Worm (Caenorhabditis elegans) whole organism, L3 larva: ENCODE results near the gene nhr-201.

Source experiments
- ama-1 ChIP-seq: fragments of 150-350 bp; optimal IDR thresholded peaks from 2 replicates; lab custom pipeline; 2018
- elt-3 ChIP-seq, 3 experiments: fragments of 150-350 bp in 1 of 3; sonication (generic microtip) in 2 of 3; optimal IDR thresholded peaks; 2 replicates in 2 of 3; 4 replicates in 1 of 3; lab custom pipeline; 2014 to 2017; ENCODE audit warnings: missing biosample characterization in 3 of 3, missing genetic modification characterization in 3 of 3
- fkh-10 ChIP-seq: sonication (generic microtip); optimal IDR thresholded peaks from 2 replicates; lab custom pipeline; 2017; ENCODE audit warnings: missing biosample characterization, missing genetic modification reagents, missing genetic modification characterization
- fkh-2 ChIP-seq: fragments of 150-350 bp; optimal IDR thresholded peaks from 2 replicates; lab custom pipeline; 2014; ENCODE audit warnings: missing biosample characterization, missing genetic modification reagents, missing genetic modification characterization
- fos-1 ChIP-seq: fragments of 150-350 bp; optimal IDR thresholded peaks from 2 replicates; lab custom pipeline; 2014; ENCODE audit warnings: missing biosample characterization, missing genetic modification characterization
- lsy-12 ChIP-seq: sonication (generic microtip); optimal IDR thresholded peaks from 2 replicates; lab custom pipeline; 2016; ENCODE audit warnings: mild to moderate bottlenecking, missing genetic modification characterization, missing compliant biosample characterization
- mdl-1 ChIP-seq: fragments of 150-350 bp; optimal IDR thresholded peaks from 2 replicates; lab custom pipeline; 2014; ENCODE audit warnings: missing biosample characterization, missing genetic modification characterization
- nfya-1 ChIP-seq: sonication (generic microtip); optimal IDR thresholded peaks from 2 replicates; lab custom pipeline; 2017; ENCODE audit warnings: missing genetic modification characterization, mild to moderate bottlenecking, missing compliant biosample characterization, antibody characterized with exemption, moderate library complexity; ENCODE audit not compliant: insufficient read depth
- nhr-28 ChIP-seq: fragments of 150-350 bp; optimal IDR thresholded peaks from 2 replicates; lab custom pipeline; 2014; ENCODE audit warnings: missing biosample characterization, missing genetic modification characterization
- nhr-76 ChIP-seq: fragments of 150-350 bp; sonication (generic microtip); optimal IDR thresholded peaks from 5 replicates; lab custom pipeline; 2014; ENCODE audit warnings: missing biosample characterization, missing genetic modification characterization
- pha-4 ChIP-seq: fragments of 150-350 bp; optimal IDR thresholded peaks from 2 replicates; lab custom pipeline; 2014; ENCODE audit warnings: missing biosample characterization, missing genetic modification reagents, missing genetic modification characterization
- snpc-4 ChIP-seq: fragments of 150-350 bp; optimal IDR thresholded peaks from 2 replicates; lab custom pipeline; 2014; ENCODE audit warnings: missing biosample characterization, missing genetic modification characterization

DNA sequence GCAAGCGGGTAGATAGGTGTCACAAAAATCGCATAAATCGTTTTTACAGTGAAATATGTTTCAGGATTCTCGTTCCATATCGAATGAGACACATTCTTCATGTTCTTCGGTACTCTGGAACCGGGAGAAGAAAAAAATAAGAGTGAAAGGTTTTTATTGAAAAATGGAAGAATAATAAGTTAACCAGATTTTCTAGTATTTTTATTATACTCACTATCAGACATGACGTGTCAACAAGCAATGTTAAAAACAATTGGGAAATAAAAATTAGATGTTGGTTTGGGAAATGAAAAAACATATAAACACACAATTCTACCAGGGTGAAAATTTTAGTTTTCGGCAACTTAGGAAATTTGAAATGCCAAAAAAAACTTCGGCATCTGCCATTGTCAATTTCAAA lies 47.8 kb downstream of the nhr-201 start, which contains the start of gene srh-37:
- no peak for TF ChIP-seq pha-4 (tag; lab: Kevin White, UChicago)
- TF ChIP-seq mdl-1 (tag; lab: Kevin White, UChicago), result no peak
- no peak for TF ChIP-seq nhr-76 (tag; lab: Kevin White, UChicago)
- no peak for TF ChIP-seq nfya-1 (tag; lab: Kevin White, UChicago)
- no peak for TF ChIP-seq nhr-28 (tag; lab: Kevin White, UChicago)
- no peak for TF ChIP-seq lsy-12 (tag; lab: Kevin White, UChicago)
- no peak for TF ChIP-seq fos-1
- no peak for TF ChIP-seq fkh-2
- TF ChIP-seq fkh-10 (GFP tag; lab: Kevin White, UChicago), result no peak
- no peak for TF ChIP-seq elt-3 (tag; optimal IDR thresholded peaks at IDR 0.05; lab: Kevin White, UChicago)
- TF ChIP-seq ama-1, result no peak
- TF ChIP-seq snpc-4 (tag; lab: Kevin White, UChicago), result no peak
